Worm (Caenorhabditis elegans) whole organism, midembryonic: ENCODE measurements around the gene gcy-13.

Experiments
- flt-1 ChIP-seq: fragments of 200-800 bp; sonication (Bioruptor generic); IDR thresholded peaks from 2 replicates; pipeline ENCODE4 v1.3.6; 2022; ENCODE audit warnings: missing genetic modification characterization, missing compliant biosample characterization
- ref-1 ChIP-seq: fragments of 200-800 bp; sonication (Bioruptor generic); conservative IDR thresholded peaks from 2 replicates; pipeline ENCODE4 v1.3.6; 2022; ENCODE audit warnings: missing genetic modification reagents, missing genetic modification characterization, missing compliant biosample characterization

- TF ChIP-seq flt-1 (no peak), ref-1 (no peak)
Measured at ce11 chrV:12413651-12414114, 44.3 kb upstream of the gcy-13 start, which contains the start of gene cdr-6.
